Fruit fly (Drosophila melanogaster): Measurements from ENCODE around the gene CG2701.
A peak's percentile ranks its signal among the peaks of the same experiment; 100 is the strongest.

Gene CG2701

dm6 chrX:2743601-2744000, 23.5 kb upstream of the CG2701 start:
- TF ChIP-seq Trl (optimal IDR thresholded peaks at IDR 0.05) (peak; percentile 49 to 85), Trl (GFP tag; optimal IDR thresholded peaks at IDR 0.05) (no peak), CG4328 (GFP tag; optimal IDR thresholded peaks at IDR 0.05) (no peak), phol (tag; optimal IDR thresholded peaks at IDR 0.05) (no peak), Meics (GFP tag; optimal IDR thresholded peaks at IDR 0.05) (no peak), crol (GFP tag; IDR thresholded peaks at IDR 0.05) (peak; percentile 72), cg (GFP tag; optimal IDR thresholded peaks at IDR 0.05) (peak; percentile 5), CrebB (tag; optimal IDR thresholded peaks at IDR 0.05) (no peak), GATAe (GFP tag; conservative IDR thresholded peaks at IDR 0.05) (peak; percentile 8; the same call in 1 of the 2 replicates), chinmo (GFP tag; IDR thresholded peaks at IDR 0.05; ENCODE audit: partially characterized antibody) (0 out of 4 replicates have a peak, but pooled peaks have one; percentile 51), btn (GFP tag; optimal IDR thresholded peaks at IDR 0.05) (no peak)

dm6 chrX:2743020-2743419, 22.9 kb upstream of the CG2701 start:
- TF ChIP-seq CG30020 (tag; optimal IDR thresholded peaks at IDR 0.05) (no peak), CG1602 (GFP tag; optimal IDR thresholded peaks at IDR 0.05) (no peak), dm (GFP tag; optimal IDR thresholded peaks at IDR 0.05) (peak; percentile 59), nmo (GFP tag; optimal IDR thresholded peaks at IDR 0.05) (peak; percentile 62), crp (GFP tag; optimal IDR thresholded peaks at IDR 0.05) (peak in 1 of 2 experiments; percentile 14), CG12104 (GFP tag; optimal IDR thresholded peaks at IDR 0.05) (peak; percentile 67), B-H1 (GFP tag; IDR thresholded peaks at IDR 0.05) (peak; percentile 83), trh (GFP tag; optimal IDR thresholded peaks at IDR 0.05) (peak; percentile 27), bbx (GFP tag; IDR thresholded peaks at IDR 0.05; ENCODE audit: partially characterized antibody) (no peak), dan (GFP tag; IDR thresholded peaks at IDR 0.05) (no peak), pnt (GFP tag; optimal IDR thresholded peaks at IDR 0.05) (peak; percentile 68), eve (GFP tag; optimal IDR thresholded peaks at IDR 0.05) (no peak), CG14860 (GFP tag; IDR thresholded peaks at IDR 0.05; ENCODE audit: partially characterized antibody) (0 out of 3 replicates have a peak, but pooled peaks have one; percentile 48), Doc2 (GFP tag; IDR thresholded peaks at IDR 0.05) (peak; percentile 61), CG11093 (GFP tag; IDR thresholded peaks at IDR 0.05) (peak; percentile 77; the same call in 2 of the 3 replicates), CG12659 (GFP tag; optimal IDR thresholded peaks at IDR 0.05) (peak; percentile 86), sug (tag; optimal IDR thresholded peaks at IDR 0.05) (peak; percentile 85), al (GFP tag; IDR thresholded peaks at IDR 0.05) (peak; percentile 86), fd102C (GFP tag; optimal IDR thresholded peaks at IDR 0.05) (no peak), phol (tag; optimal IDR thresholded peaks at IDR 0.05) (peak; percentile 52), CG2712 (tag; optimal IDR thresholded peaks at IDR 0.05) (peak; percentile 32), esg (GFP tag; conservative IDR thresholded peaks at IDR 0.05) (peak; percentile 86), insv (GFP tag; optimal IDR thresholded peaks at IDR 0.05) (no peak), Atf3 (GFP tag; optimal IDR thresholded peaks at IDR 0.05) (peak; percentile 47), sisA (GFP tag; IDR thresholded peaks at IDR 0.05) (peak; percentile 80), tio (GFP tag; optimal IDR thresholded peaks at IDR 0.05) (peak; percentile 69), Side (GFP tag; optimal IDR thresholded peaks at IDR 0.05) (peak; percentile 73), CkIIα-i1 (GFP tag; IDR thresholded peaks at IDR 0.05) (peak; percentile 56; the same call in 1 of the 2 replicates), Elba2 (GFP tag; optimal IDR thresholded peaks at IDR 0.05) (no peak), CG15073 (GFP tag; optimal IDR thresholded peaks at IDR 0.05) (no peak), CG15696 (tag; optimal IDR thresholded peaks at IDR 0.05) (no peak), Fer3 (tag; optimal IDR thresholded peaks at IDR 0.05) (peak; percentile 84), CG10431 (GFP tag; optimal IDR thresholded peaks at IDR 0.05) (no peak), CG4328 (GFP tag; optimal IDR thresholded peaks at IDR 0.05) (no peak), wor (GFP tag; IDR thresholded peaks at IDR 0.05) (peak; percentile 47; the same call in 1 of the 2 replicates), CG14014 (GFP tag; IDR thresholded peaks at IDR 0.05) (peak; percentile 92), pfk (GFP tag; optimal IDR thresholded peaks at IDR 0.05) (no peak), CG7271 (tag; optimal IDR thresholded peaks at IDR 0.05) (no peak), inv (GFP tag; IDR thresholded peaks at IDR 0.05; ENCODE audit: partially characterized antibody) (no peak), repo (GFP tag; optimal IDR thresholded peaks at IDR 0.05) (peak; percentile 62), CG6654 (GFP tag; optimal IDR thresholded peaks at IDR 0.05) (peak; percentile 31)

All from whole organism, embryonic.